Fruit fly (Drosophila melanogaster): ENCODE measurements around the gene CG32756.

CG32756 gene

DNA sequence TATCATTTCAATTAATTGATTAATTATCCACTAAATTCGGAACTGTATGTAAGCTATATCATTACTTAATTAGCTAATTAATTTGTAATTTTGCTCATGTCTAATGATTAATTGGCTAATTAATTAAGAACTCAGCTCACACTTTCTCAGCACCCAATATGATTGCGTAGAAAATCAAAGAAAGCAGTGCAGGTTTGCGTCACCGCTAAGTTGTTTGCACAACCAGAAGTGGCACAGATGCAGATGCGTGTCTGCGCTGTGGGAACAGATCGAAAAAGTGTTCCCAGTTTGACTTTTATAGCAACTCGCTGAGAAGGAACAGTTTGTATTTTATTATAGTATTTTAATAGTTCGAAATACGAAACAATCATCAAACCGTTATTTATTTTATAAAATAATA is 46.7 kb downstream of the CG32756 start (continued):
- TF ChIP-seq Hr3 (GFP tag; optimal IDR thresholded peaks at IDR 0.05) (no peak), HLH54F (GFP tag; optimal IDR thresholded peaks at IDR 0.05) (no peak), cato (GFP tag; optimal IDR thresholded peaks at IDR 0.05; ENCODE audit: borderline replicate concordance) (no peak), CTCF (GFP tag; optimal IDR thresholded peaks at IDR 0.05) (peak; percentile 83), CG12104 (GFP tag; optimal IDR thresholded peaks at IDR 0.05) (no peak), H2.0 (GFP tag; IDR thresholded peaks at IDR 0.05) (no peak), CG9437 (GFP tag; optimal IDR thresholded peaks at IDR 0.05) (no peak), zen (tag; optimal IDR thresholded peaks at IDR 0.05) (peak; percentile 74), trem (tag; optimal IDR thresholded peaks at IDR 0.05) (peak; percentile 35), CG10959 (GFP tag; IDR thresholded peaks at IDR 0.05) (no peak), ab (GFP tag; optimal IDR thresholded peaks at IDR 0.05) (no peak), E2f1 (GFP tag; IDR thresholded peaks at IDR 0.05) (no peak), pnt (GFP tag; optimal IDR thresholded peaks at IDR 0.05) (no peak), Adf1 (GFP tag; IDR thresholded peaks at IDR 0.05) (no peak), ERR (GFP tag; optimal IDR thresholded peaks at IDR 0.05) (no peak), CG42726 (GFP tag; IDR thresholded peaks at IDR 0.05; ENCODE audit: partially characterized antibody) (peak; percentile 61; the same call in 1 of the 2 replicates), Hey (tag; optimal IDR thresholded peaks at IDR 0.05) (no peak), Ets65A (GFP tag) (peak; percentile 76), Spps (tag; optimal IDR thresholded peaks at IDR 0.05) (no peak), CG7271 (tag; optimal IDR thresholded peaks at IDR 0.05) (no peak), CG6854 (GFP tag; optimal IDR thresholded peaks at IDR 0.05) (no peak), Mrtf (GFP tag; IDR thresholded peaks at IDR 0.05) (no peak), H15 (GFP tag; IDR thresholded peaks at IDR 0.05) (no peak), Xrp1 (GFP tag; IDR thresholded peaks at IDR 0.05) (no peak), CG17829 (tag; optimal IDR thresholded peaks at IDR 0.05) (peak; percentile 19), stwl (tag; optimal IDR thresholded peaks at IDR 0.05) (peak; percentile 60), CG33213 (GFP tag; optimal IDR thresholded peaks at IDR 0.05) (peak; percentile 22), Hand (GFP tag; optimal IDR thresholded peaks at IDR 0.05) (no peak), CG17328 (GFP tag; IDR thresholded peaks at IDR 0.05) (no peak), twi (tag; optimal IDR thresholded peaks at IDR 0.05) (no peak), CG10543 (GFP tag; optimal IDR thresholded peaks at IDR 0.05) (no peak), CG30403 (GFP tag; optimal IDR thresholded peaks at IDR 0.05) (no peak), CG15479 (GFP tag; optimal IDR thresholded peaks at IDR 0.05) (peak; percentile 73), pum (GFP tag; optimal IDR thresholded peaks at IDR 0.05) (no peak), bigmax (GFP tag; optimal IDR thresholded peaks at IDR 0.05) (no peak), ac (GFP tag; optimal IDR thresholded peaks at IDR 0.05) (no peak), lmd (GFP tag; IDR thresholded peaks at IDR 0.05) (no peak), Aef1 (GFP tag; IDR thresholded peaks at IDR 0.05) (no peak), CG15514 (GFP tag; optimal IDR thresholded peaks at IDR 0.05) (no peak), CG32767 (GFP tag; IDR thresholded peaks at IDR 0.05) (no peak), Oaz (GFP tag; IDR thresholded peaks at IDR 0.05) (no peak), Hr51 (GFP tag; optimal IDR thresholded peaks at IDR 0.05) (peak in 1 of 2 experiments; percentile 22), fru (optimal IDR thresholded peaks at IDR 0.05) (no peak), CG8944 (GFP tag; optimal IDR thresholded peaks at IDR 0.05) (no peak), Awh (GFP tag; IDR thresholded peaks at IDR 0.05) (no peak), br (optimal IDR thresholded peaks at IDR 0.05) (no peak), HLH4C (GFP tag; IDR thresholded peaks at IDR 0.05; ENCODE audit: partially characterized antibody) (no peak), CG8290 (GFP tag; optimal IDR thresholded peaks at IDR 0.05) (peak; percentile 37), CG8290 (tag; optimal IDR thresholded peaks at IDR 0.05) (peak in 1 of 2 experiments; percentile 67), B-H2 (GFP tag; optimal IDR thresholded peaks at IDR 0.05) (no peak), z (GFP tag; IDR thresholded peaks at IDR 0.05) (no peak), ap (GFP tag; IDR thresholded peaks at IDR 0.05) (no peak), CG2199 (GFP tag; IDR thresholded peaks at IDR 0.05) (peak; percentile 25; the same call in 1 of the 3 replicates), CG6272 (GFP tag; IDR thresholded peaks at IDR 0.05) (peak; percentile 26; the same call in 1 of the 2 replicates)
